Worm (Caenorhabditis elegans) whole organism, midembryonic: ENCODE results near the gene sulp-5.

Experiments used
- T22C8.4 ChIP-seq: fragments of 200-800 bp; sonication (Bioruptor generic); IDR thresholded peaks from 2 replicates; pipeline ENCODE4 v1.3.6; 2022; ENCODE audit warnings: missing genetic modification characterization, missing compliant biosample characterization
- cog-1 ChIP-seq: sonication (generic microtip); optimal IDR thresholded peaks from 2 replicates; lab custom pipeline; 2016; ENCODE audit warnings: missing genetic modification characterization, missing compliant biosample characterization
- flt-1 ChIP-seq: fragments of 200-800 bp; sonication (Bioruptor generic); IDR thresholded peaks from 2 replicates; pipeline ENCODE4 v1.3.6; 2022; ENCODE audit warnings: missing genetic modification characterization, missing compliant biosample characterization
- klf-2 ChIP-seq: fragments of 200-800 bp; sonication (Bioruptor generic); conservative IDR thresholded peaks from 2 replicates; pipeline ENCODE4 v1.3.6; 2022; ENCODE audit warnings: missing genetic modification reagents, missing genetic modification characterization, missing compliant biosample characterization
- med-1 ChIP-seq: sonication (generic microtip); optimal IDR thresholded peaks from 2 replicates; lab custom pipeline; 2017; ENCODE audit warnings: missing genetic modification characterization, mild to moderate bottlenecking, missing compliant biosample characterization, antibody characterized with exemption, missing genetic modification reagents; ENCODE audit not compliant: insufficient read depth
- ref-1 ChIP-seq: fragments of 200-800 bp; sonication (Bioruptor generic); conservative IDR thresholded peaks from 2 replicates; pipeline ENCODE4 v1.3.6; 2022; ENCODE audit warnings: missing genetic modification reagents, missing genetic modification characterization, missing compliant biosample characterization
- tab-1 ChIP-seq: fragments of 200-800 bp; sonication (Bioruptor generic); IDR thresholded peaks from 2 replicates; pipeline ENCODE4 v1.3.6; 2022; ENCODE audit warnings: missing genetic modification characterization, missing compliant biosample characterization
- ztf-23 ChIP-seq: fragments of 200-800 bp; sonication (Bioruptor generic); IDR thresholded peaks from 2 replicates; pipeline ENCODE4 v1.3.6; 2022; ENCODE audit warnings: missing genetic modification reagents, missing genetic modification characterization, missing compliant biosample characterization
- ztf-29 ChIP-seq: fragments of 200-800 bp; sonication (Bioruptor generic); IDR thresholded peaks from 2 replicates; pipeline ENCODE4 v1.3.6; 2022; ENCODE audit warnings: missing genetic modification reagents, missing genetic modification characterization, missing compliant biosample characterization

Gene sulp-5

ce11 chrV:11902161-11902560 lies 22.3 kb downstream of the sulp-5 start:
- no peak for TF ChIP-seq flt-1
- TF ChIP-seq klf-2 (GFP tag; lab: Robert Waterston, UW) = no peak
- TF ChIP-seq ref-1 (GFP tag; lab: Robert Waterston, UW) = no peak
- TF ChIP-seq cog-1 = no peak
- no peak for TF ChIP-seq ztf-23 (GFP tag; lab: Robert Waterston, UW)
- no peak for TF ChIP-seq med-1 (GFP tag; lab: Kevin White, UChicago)
- no peak for TF ChIP-seq ztf-29
- no peak for TF ChIP-seq tab-1 (GFP tag; lab: Robert Waterston, UW)
- TF ChIP-seq T22C8.4 = no peak

- TF ChIP-seq ref-1 (GFP tag; lab: Robert Waterston, UW) = no peak
- TF ChIP-seq tab-1 (GFP tag; lab: Robert Waterston, UW) = no peak
- TF ChIP-seq T22C8.4 = no peak
- no peak for TF ChIP-seq flt-1
- no peak for TF ChIP-seq ztf-23 (GFP tag; lab: Robert Waterston, UW)
- no peak for TF ChIP-seq med-1 (GFP tag; lab: Kevin White, UChicago)
- no peak for TF ChIP-seq klf-2 (GFP tag; lab: Robert Waterston, UW)
- TF ChIP-seq cog-1 = no peak
- TF ChIP-seq ztf-29 = no peak
These were observed 26.1 kb downstream of the sulp-5 start for ce11 chrV:11905977-11906376.

ce11 chrV:11913283-11913682 lies 33.5 kb downstream of the sulp-5 start:
- TF ChIP-seq med-1 (GFP tag; lab: Kevin White, UChicago) = no peak
- no peak for TF ChIP-seq cog-1
- no peak for TF ChIP-seq ref-1 (GFP tag; lab: Robert Waterston, UW)
- no peak for TF ChIP-seq T22C8.4
- TF ChIP-seq ztf-29 = no peak
- TF ChIP-seq ztf-23 (GFP tag; lab: Robert Waterston, UW) = no peak
- no peak for TF ChIP-seq tab-1 (GFP tag; lab: Robert Waterston, UW)
- TF ChIP-seq klf-2 (GFP tag; lab: Robert Waterston, UW) = no peak
- TF ChIP-seq flt-1 = no peak

- no peak for TF ChIP-seq klf-2 (GFP tag; lab: Robert Waterston, UW)
- no peak for TF ChIP-seq ztf-23 (GFP tag; lab: Robert Waterston, UW)
- TF ChIP-seq ref-1 (GFP tag; lab: Robert Waterston, UW) = no peak
- TF ChIP-seq cog-1 = no peak
- no peak for TF ChIP-seq tab-1 (GFP tag; lab: Robert Waterston, UW)
- TF ChIP-seq ztf-29 = no peak
- no peak for TF ChIP-seq flt-1
- no peak for TF ChIP-seq T22C8.4
- no peak for TF ChIP-seq med-1 (GFP tag; lab: Kevin White, UChicago)
These were observed 37.4 kb downstream of the sulp-5 start, which contains the start of gene R31.2 for ce11 chrV:11917186-11917585. Gene R31.2 (plus strand): TSS chrV:11917573.

- TF ChIP-seq med-1 (GFP tag; lab: Kevin White, UChicago) = no peak
- TF ChIP-seq ztf-23 (GFP tag; lab: Robert Waterston, UW) = no peak
- no peak for TF ChIP-seq flt-1
These were observed 39.8 kb downstream of the sulp-5 start for ce11 chrV:11919639-11920038.

ce11 chrV:11921229-11921628 lies 41.4 kb downstream of the sulp-5 start:
- no peak for TF ChIP-seq ztf-23 (GFP tag; lab: Robert Waterston, UW)
- TF ChIP-seq med-1 (GFP tag; lab: Kevin White, UChicago) = no peak
- no peak for TF ChIP-seq flt-1
- TF ChIP-seq klf-2 (GFP tag; lab: Robert Waterston, UW) = no peak
- no peak for TF ChIP-seq tab-1 (GFP tag; lab: Robert Waterston, UW)
- TF ChIP-seq cog-1 = no peak
- TF ChIP-seq T22C8.4 = no peak
- TF ChIP-seq ref-1 (GFP tag; lab: Robert Waterston, UW) = no peak
- TF ChIP-seq ztf-29 = no peak

- TF ChIP-seq ztf-23 (GFP tag; lab: Robert Waterston, UW) (no peak), flt-1 (no peak), cog-1 (no peak), ref-1 (GFP tag; lab: Robert Waterston, UW) (no peak), T22C8.4 (no peak), med-1 (GFP tag; lab: Kevin White, UChicago) (no peak), ztf-29 (no peak), tab-1 (GFP tag; lab: Robert Waterston, UW) (no peak), klf-2 (GFP tag; lab: Robert Waterston, UW) (no peak)
These were observed 42.1 kb downstream of the sulp-5 start for ce11 chrV:11921689-11922517.

- TF ChIP-seq cog-1 = no peak
- TF ChIP-seq tab-1 (GFP tag; lab: Robert Waterston, UW) = no peak
- no peak for TF ChIP-seq T22C8.4
- no peak for TF ChIP-seq ztf-23 (GFP tag; lab: Robert Waterston, UW)
- no peak for TF ChIP-seq flt-1
- no peak for TF ChIP-seq ref-1 (GFP tag; lab: Robert Waterston, UW)
- no peak for TF ChIP-seq klf-2 (GFP tag; lab: Robert Waterston, UW)
These were observed 47.5 kb downstream of the sulp-5 start, which contains the start of gene osm-6 for ce11 chrV:11927346-11927745. Gene osm-6 (minus strand): TSS chrV:11927446.

ce11 chrV:11929046-11929590 lies 49.3 kb downstream of the sulp-5 start, which contains the start of gene F58H1.2:
Gene F58H1.2 (plus strand): TSS chrV:11929096.
- TF ChIP-seq T22C8.4 = no peak
- TF ChIP-seq med-1 (GFP tag; lab: Kevin White, UChicago) = no peak
- TF ChIP-seq cog-1 = no peak
- TF ChIP-seq ref-1 (GFP tag; lab: Robert Waterston, UW) = no peak
- TF ChIP-seq tab-1 (GFP tag; lab: Robert Waterston, UW) = no peak
- no peak for TF ChIP-seq ztf-29
- no peak for TF ChIP-seq flt-1
- no peak for TF ChIP-seq klf-2 (GFP tag; lab: Robert Waterston, UW)
- no peak for TF ChIP-seq ztf-23 (GFP tag; lab: Robert Waterston, UW)
